Fruit fly (Drosophila melanogaster): ENCODE measurements around the gene Trm1.

The Trm1 gene

dm6 chr2L:12434535-12434938, 6.7 kb downstream of the Trm1 start, which contains the start of gene SC35:
SC35 (minus strand) TSS chr2L:12434665.
- TF ChIP-seq CG17801 (GFP tag; optimal IDR thresholded peaks at IDR 0.05; ENCODE audit: partially characterized antibody), result no peak

dm6 chr2L:12435428-12435827, 7.6 kb downstream of the Trm1 start:
- TF ChIP-seq CG17801 (GFP tag; optimal IDR thresholded peaks at IDR 0.05; ENCODE audit: partially characterized antibody), result no peak

- TF ChIP-seq CG17801 (GFP tag; optimal IDR thresholded peaks at IDR 0.05; ENCODE audit: partially characterized antibody), result no peak
These were observed 8.3 kb downstream of the Trm1 start for dm6 chr2L:12435976-12436771.

- no peak for TF ChIP-seq CG17801 (GFP tag; optimal IDR thresholded peaks at IDR 0.05; ENCODE audit: partially characterized antibody)
These were observed 17.9 kb downstream of the Trm1 start, which contains the start of gene Oatp33Ea for dm6 chr2L:12445743-12446142. Oatp33Ea (minus strand) TSS chr2L:12445924.

dm6 chr2L:12448082-12448621, 20.3 kb downstream of the Trm1 start, which contains the start of the genes CG5421 and Oatp33Eb:
CG5421 (minus strand) TSS chr2L:12448132.
Oatp33Eb (plus strand) TSS chr2L:12448484.
- TF ChIP-seq CG17801 (GFP tag; optimal IDR thresholded peaks at IDR 0.05; ENCODE audit: partially characterized antibody), result no peak

dm6 chr2L:12453192-12453800, 25.5 kb downstream of the Trm1 start, which contains the start of gene CG5418:
CG5418 (minus strand) TSS chr2L:12453242.
- TF ChIP-seq CG17801 (GFP tag; optimal IDR thresholded peaks at IDR 0.05; ENCODE audit: partially characterized antibody), result no peak

dm6 chr2L:12455049-12455448, 27.2 kb downstream of the Trm1 start:
- TF ChIP-seq CG17801 (GFP tag; optimal IDR thresholded peaks at IDR 0.05; ENCODE audit: partially characterized antibody), result peak; percentile 23

dm6 chr2L:12455750-12456149, 27.9 kb downstream of the Trm1 start:
- no peak for TF ChIP-seq CG17801 (GFP tag; optimal IDR thresholded peaks at IDR 0.05; ENCODE audit: partially characterized antibody)

dm6 chr2L:12457201-12457600, 29.4 kb downstream of the Trm1 start:
- no peak for TF ChIP-seq CG17801 (GFP tag; optimal IDR thresholded peaks at IDR 0.05; ENCODE audit: partially characterized antibody)

- TF ChIP-seq CG17801 (GFP tag; optimal IDR thresholded peaks at IDR 0.05; ENCODE audit: partially characterized antibody), result no peak
These were observed 29.9 kb downstream of the Trm1 start for dm6 chr2L:12457715-12458114.

- no peak for TF ChIP-seq CG17801 (GFP tag; optimal IDR thresholded peaks at IDR 0.05; ENCODE audit: partially characterized antibody)
These were observed 31.4 kb downstream of the Trm1 start for dm6 chr2L:12459191-12459590.

dm6 chr2L:12459841-12460240, 32.0 kb downstream of the Trm1 start:
- no peak for TF ChIP-seq CG17801 (GFP tag; optimal IDR thresholded peaks at IDR 0.05; ENCODE audit: partially characterized antibody)

- TF ChIP-seq CG17801 (GFP tag; optimal IDR thresholded peaks at IDR 0.05; ENCODE audit: partially characterized antibody), result peak; percentile 31
These were observed 33.2 kb downstream of the Trm1 start for dm6 chr2L:12460767-12461739.

dm6 chr2L:12463037-12463436, 35.2 kb downstream of the Trm1 start:
- no peak for TF ChIP-seq CG17801 (GFP tag; optimal IDR thresholded peaks at IDR 0.05; ENCODE audit: partially characterized antibody)

dm6 chr2L:12464065-12464464, 36.2 kb downstream of the Trm1 start:
- TF ChIP-seq CG17801 (GFP tag; optimal IDR thresholded peaks at IDR 0.05; ENCODE audit: partially characterized antibody), result no peak

Data from ovary, adult (tissue).